Worm (Caenorhabditis elegans): ENCODE data around the gene pst-2.

pst-2 gene

ce11 chrIII:5719832-5720194 is 39.6 kb downstream of the pst-2 start (continued):
- TF ChIP-seq C06A6.2 (GFP tag; conservative IDR thresholded peaks at IDR 0.05) (no peak), ceh-100 (GFP tag; IDR thresholded peaks at IDR 0.05) (no peak), nhr-27 (tag; optimal IDR thresholded peaks at IDR 0.05) (no peak), T07F8.4 (tag; optimal IDR thresholded peaks at IDR 0.05) (no peak), F55B11.4 (tag; optimal IDR thresholded peaks at IDR 0.05; ENCODE audit: borderline replicate concordance, insufficient read depth) (no peak), ztf-3 (GFP tag; optimal IDR thresholded peaks at IDR 0.05) (no peak), ztf-6 (GFP tag; IDR thresholded peaks at IDR 0.05) (no peak), mel-28 (tag; optimal IDR thresholded peaks at IDR 0.05; ENCODE audit: borderline replicate concordance) (no peak), unc-130 (GFP tag; optimal IDR thresholded peaks at IDR 0.05) (no peak), F49E8.2 (tag; optimal IDR thresholded peaks at IDR 0.05; ENCODE audit: insufficient read depth) (peak; percentile 40), T26A5.8 (tag; optimal IDR thresholded peaks at IDR 0.05) (no peak), Y53F4B.3 (GFP tag; IDR thresholded peaks at IDR 0.05) (no peak), C17E4.6 (GFP tag; IDR thresholded peaks at IDR 0.05) (no peak), dox-1 (GFP tag; IDR thresholded peaks at IDR 0.05) (no peak), rec-8 (tag; optimal IDR thresholded peaks at IDR 0.05) (no peak), madf-6 (GFP tag; IDR thresholded peaks at IDR 0.05) (peak; percentile 87), egl-44 (GFP tag; IDR thresholded peaks at IDR 0.05) (no peak), ztf-25 (GFP tag; IDR thresholded peaks at IDR 0.05) (no peak), nfya-1 (tag; optimal IDR thresholded peaks at IDR 0.05; ENCODE audit: borderline replicate concordance, insufficient read depth) (no peak), cebp-2 (GFP tag; IDR thresholded peaks at IDR 0.05) (no peak), akir-1 (GFP tag; optimal IDR thresholded peaks at IDR 0.05) (no peak), nhr-80 (tag; optimal IDR thresholded peaks at IDR 0.05) (no peak), ets-4 (GFP tag; optimal IDR thresholded peaks at IDR 0.05) (no peak), hmg-20 (GFP tag; IDR thresholded peaks at IDR 0.05) (no peak), bed-2 (GFP tag; IDR thresholded peaks at IDR 0.05) (no peak), tlf-1 (GFP tag; optimal IDR thresholded peaks at IDR 0.05) (peak; percentile 64), dpl-1 (GFP tag; optimal IDR thresholded peaks at IDR 0.05) (peak; percentile 78)

- no peak for TF ChIP-seq unc-130 (GFP tag; optimal IDR thresholded peaks at IDR 0.05)
- no peak for TF ChIP-seq gei-17 (GFP tag; optimal IDR thresholded peaks at IDR 0.05)
- TF ChIP-seq F52B5.7 (tag; optimal IDR thresholded peaks at IDR 0.05): no peak
- no peak for TF ChIP-seq ceh-40 (GFP tag; IDR thresholded peaks at IDR 0.05)
- no peak for TF ChIP-seq ztf-22 (GFP tag; optimal IDR thresholded peaks at IDR 0.05)
- TF ChIP-seq rcor-1 (GFP tag; IDR thresholded peaks at IDR 0.05): no peak
These were observed 40.2 kb downstream of the pst-2 start for ce11 chrIII:5720266-5721019.

- TF ChIP-seq mcd-1 (GFP tag; IDR thresholded peaks at IDR 0.05): no peak
- TF ChIP-seq F33H1.4 (GFP tag; IDR thresholded peaks at IDR 0.05): no peak
- no peak for TF ChIP-seq pbrm-1 (GFP tag; IDR thresholded peaks at IDR 0.05)
- no peak for TF ChIP-seq Y56A3A.18 (GFP tag; IDR thresholded peaks at IDR 0.05)
- no peak for TF ChIP-seq hmg-1.2 (GFP tag; IDR thresholded peaks at IDR 0.05)
- TF ChIP-seq ztf-28 (GFP tag; IDR thresholded peaks at IDR 0.05): no peak
- no peak for TF ChIP-seq ceh-40 (GFP tag; IDR thresholded peaks at IDR 0.05)
- TF ChIP-seq attf-6 (GFP tag; IDR thresholded peaks at IDR 0.05): no peak
- TF ChIP-seq F23B12.7 (tag; optimal IDR thresholded peaks at IDR 0.05; ENCODE audit: insufficient read depth): no peak
- no peak for TF ChIP-seq nhr-90 (tag; optimal IDR thresholded peaks at IDR 0.05)
- TF ChIP-seq hrde-1 (tag; optimal IDR thresholded peaks at IDR 0.05; ENCODE audit: borderline replicate concordance): no peak
These were observed 41.3 kb downstream of the pst-2 start for ce11 chrIII:5721488-5721887.
